Fruit fly (Drosophila melanogaster) whole organism, pupa: ENCODE data around the gene msl-1.

ENCODE experiments used
- CG10348 ChIP-seq: fragments of 200-800 bp; sonication (Bioruptor generic); IDR thresholded peaks from 2 replicates; pipeline ENCODE4 v1.3.6; 2022; ENCODE audit warnings: missing biosample characterization, missing genetic modification characterization
- CG12605 ChIP-seq: fragments of 200-800 bp; sonication (Bioruptor generic); IDR thresholded peaks from 2 replicates; pipeline ENCODE4 v1.3.6; 2022; ENCODE audit warnings: missing biosample characterization, missing genetic modification characterization
- CG13204 ChIP-seq: fragments of 200-800 bp; sonication (Bioruptor generic); optimal IDR thresholded peaks from 2 replicates; lab custom pipeline; 2018; ENCODE audit warnings: missing biosample characterization, mild to moderate bottlenecking, missing genetic modification characterization, moderate library complexity
- CG14655 ChIP-seq: fragments of 200-800 bp; sonication (Bioruptor generic); optimal IDR thresholded peaks from 3 replicates; lab custom pipeline; 2017; ENCODE audit warnings: mild to moderate bottlenecking, missing biosample characterization, missing genetic modification reagents, missing genetic modification characterization
- CG15710 ChIP-seq: fragments of 200-800 bp; sonication (Bioruptor generic); optimal IDR thresholded peaks from 2 replicates; lab custom pipeline; 2018; ENCODE audit warnings: missing biosample characterization, mild to moderate bottlenecking, missing genetic modification characterization, moderate library complexity
- CG17806 ChIP-seq: fragments of 200-800 bp; sonication (Bioruptor generic); optimal IDR thresholded peaks from 2 replicates; lab custom pipeline; 2018; ENCODE audit warnings: missing biosample characterization, mild to moderate bottlenecking, missing genetic modification characterization, moderate library complexity
- CG32121 ChIP-seq: fragments of 200-800 bp; sonication (Bioruptor generic); IDR thresholded peaks from 2 replicates; pipeline ENCODE4 v1.3.6; 2022; ENCODE audit warnings: missing biosample characterization, missing genetic modification characterization
- CG34367 ChIP-seq: fragments of 200-800 bp; sonication (Bioruptor generic); optimal IDR thresholded peaks from 2 replicates; lab custom pipeline; 2018; ENCODE audit warnings: missing biosample characterization, mild to moderate bottlenecking, missing genetic modification characterization
- CG4496 ChIP-seq: fragments of 200-800 bp; sonication (Bioruptor generic); IDR thresholded peaks from 3 replicates; pipeline ENCODE4 v1.3.6; 2022; ENCODE audit warnings: missing biosample characterization, missing genetic modification characterization
- CG8159 ChIP-seq: fragments of 200-800 bp; sonication (Bioruptor generic); optimal IDR thresholded peaks from 3 replicates; lab custom pipeline; 2018; ENCODE audit warnings: missing biosample characterization, mild to moderate bottlenecking, missing genetic modification characterization, moderate library complexity
- CG8301 ChIP-seq: fragments of 200-800 bp; sonication (Bioruptor generic); optimal IDR thresholded peaks from 2 replicates; lab custom pipeline; 2018; ENCODE audit warnings: missing biosample characterization, mild to moderate bottlenecking, missing genetic modification characterization
- CG9948 ChIP-seq: fragments of 200-800 bp; sonication (Bioruptor generic); optimal IDR thresholded peaks from 2 replicates; lab custom pipeline; 2018; ENCODE audit warnings: missing biosample characterization, mild to moderate bottlenecking, missing genetic modification characterization, moderate library complexity
- D1 ChIP-seq: fragments of 200-800 bp; sonication (Bioruptor generic); optimal IDR thresholded peaks from 2 replicates; lab custom pipeline; 2018; ENCODE audit warnings: missing biosample characterization, mild to moderate bottlenecking, missing genetic modification characterization, moderate library complexity
- EcR ChIP-seq: fragments of 200-800 bp; sonication (Bioruptor generic); optimal IDR thresholded peaks from 3 replicates; lab custom pipeline; 2019; ENCODE audit warnings: missing biosample characterization, missing genetic modification characterization, mild to moderate bottlenecking, moderate library complexity, missing genetic modification reagents
- Ets98B ChIP-seq: fragments of 200-800 bp; sonication (Bioruptor generic); IDR thresholded peaks from 2 replicates; pipeline ENCODE4 v1.3.6; 2022; ENCODE audit warnings: missing biosample characterization, missing genetic modification characterization
- Pif1A ChIP-seq: fragments of 200-800 bp; sonication (Bioruptor generic); optimal IDR thresholded peaks from 3 replicates; lab custom pipeline; 2016; ENCODE audit warnings: missing biosample characterization, missing genetic modification characterization
- Pif1B ChIP-seq: fragments of 200-800 bp; sonication (Bioruptor generic); optimal IDR thresholded peaks from 3 replicates; lab custom pipeline; 2016; ENCODE audit warnings: missing biosample characterization, missing genetic modification characterization
- Snoo ChIP-seq: fragments of 200-800 bp; sonication (Bioruptor generic); optimal IDR thresholded peaks from 3 replicates; lab custom pipeline; 2017; ENCODE audit warnings: missing biosample characterization, mild to moderate bottlenecking, missing genetic modification characterization, inconsistent platforms
- fd96Ca ChIP-seq: fragments of 200-800 bp; sonication (Bioruptor generic); IDR thresholded peaks from 3 replicates; pipeline ENCODE4 v1.3.6; 2022; ENCODE audit warnings: missing biosample characterization, missing genetic modification characterization
- gl ChIP-seq: fragments of 200-800 bp; sonication (Bioruptor generic); optimal IDR thresholded peaks from 2 replicates; lab custom pipeline; 2018; ENCODE audit warnings: missing biosample characterization, mild to moderate bottlenecking, missing genetic modification characterization
- rn ChIP-seq: fragments of 200-800 bp; sonication (Bioruptor generic); IDR thresholded peaks from 2 replicates; pipeline ENCODE4 v1.3.6; 2022; ENCODE audit warnings: missing biosample characterization, missing genetic modification characterization

msl-1 gene

DNA sequence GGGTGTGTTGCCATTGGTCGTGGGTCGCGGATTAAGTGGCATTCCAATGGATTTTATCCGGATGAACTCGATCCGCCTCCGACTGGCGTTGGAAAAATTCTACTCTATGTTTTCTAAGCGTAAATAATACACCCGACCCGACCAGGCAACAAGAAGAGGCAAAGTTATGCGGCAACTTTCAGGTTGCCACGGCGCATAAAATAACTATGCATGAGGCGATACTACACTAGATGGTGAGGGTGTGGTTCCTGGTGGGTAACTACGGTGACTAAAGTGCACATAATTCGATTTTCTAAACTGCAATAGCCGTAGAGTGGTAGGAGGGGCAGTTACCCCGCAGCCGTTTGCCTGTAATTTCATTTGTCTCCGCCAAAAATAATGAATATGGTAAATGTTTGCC is 17.5 kb downstream of the msl-1 start, which contains the start of gene CG43338:
Gene CG43338, minus strand, starts transcription at position 101 of the 400 bp plus-strand sequence.
- no peak for TF ChIP-seq gl
- no peak for TF ChIP-seq Pif1A (GFP tag; lab: Kevin White, UChicago)
- TF ChIP-seq CG4496 (GFP tag; lab: Robert Waterston, UW) = no peak
- TF ChIP-seq EcR (GFP tag; lab: Kevin White, UChicago) = no peak
- no peak for TF ChIP-seq CG15710 (tag; lab: Kevin White, UChicago)
- TF ChIP-seq CG32121 = no peak
- TF ChIP-seq CG9948 (tag; lab: Kevin White, UChicago) = no peak
- TF ChIP-seq CG13204 = no peak
- TF ChIP-seq CG14655 = no peak
- TF ChIP-seq CG8301 (tag; lab: Kevin White, UChicago) = no peak
- no peak for TF ChIP-seq fd96Ca (GFP tag; lab: Robert Waterston, UW)
- no peak for TF ChIP-seq Pif1B
- no peak for TF ChIP-seq Snoo (tag; lab: Kevin White, UChicago)
- no peak for TF ChIP-seq CG17806

DNA sequence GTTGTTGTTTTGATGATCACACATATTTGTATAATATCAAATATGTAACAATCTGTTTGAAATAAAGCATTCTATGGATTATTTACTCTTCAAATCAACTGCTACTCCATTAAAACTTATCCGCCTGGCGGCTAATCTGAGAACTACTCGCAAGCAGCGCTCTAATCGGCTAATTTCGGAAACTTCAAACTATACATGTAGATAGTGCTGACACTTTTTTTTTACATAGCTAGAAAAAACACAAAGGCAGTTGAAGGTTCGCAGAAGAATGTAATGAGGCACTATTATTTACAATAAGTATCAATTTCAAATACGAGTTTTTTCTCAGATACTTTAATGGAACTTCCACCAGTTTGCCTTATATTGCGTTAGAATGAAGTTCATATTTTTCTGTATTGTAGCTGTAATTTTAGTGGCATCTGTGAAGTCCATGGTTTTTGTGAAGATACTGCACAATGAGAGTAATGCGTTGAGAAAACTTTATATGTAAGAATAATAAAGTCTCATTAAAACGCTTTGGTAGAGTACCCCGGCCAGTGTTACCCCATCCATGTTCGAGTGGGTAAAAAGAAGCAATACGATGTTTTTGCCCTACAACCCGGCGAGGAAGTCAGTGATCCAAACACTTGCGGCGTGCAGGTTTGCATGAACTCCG is 22.5 kb downstream of the msl-1 start:
- TF ChIP-seq D1 = peak; percentile 47
- no peak for TF ChIP-seq gl

DNA sequence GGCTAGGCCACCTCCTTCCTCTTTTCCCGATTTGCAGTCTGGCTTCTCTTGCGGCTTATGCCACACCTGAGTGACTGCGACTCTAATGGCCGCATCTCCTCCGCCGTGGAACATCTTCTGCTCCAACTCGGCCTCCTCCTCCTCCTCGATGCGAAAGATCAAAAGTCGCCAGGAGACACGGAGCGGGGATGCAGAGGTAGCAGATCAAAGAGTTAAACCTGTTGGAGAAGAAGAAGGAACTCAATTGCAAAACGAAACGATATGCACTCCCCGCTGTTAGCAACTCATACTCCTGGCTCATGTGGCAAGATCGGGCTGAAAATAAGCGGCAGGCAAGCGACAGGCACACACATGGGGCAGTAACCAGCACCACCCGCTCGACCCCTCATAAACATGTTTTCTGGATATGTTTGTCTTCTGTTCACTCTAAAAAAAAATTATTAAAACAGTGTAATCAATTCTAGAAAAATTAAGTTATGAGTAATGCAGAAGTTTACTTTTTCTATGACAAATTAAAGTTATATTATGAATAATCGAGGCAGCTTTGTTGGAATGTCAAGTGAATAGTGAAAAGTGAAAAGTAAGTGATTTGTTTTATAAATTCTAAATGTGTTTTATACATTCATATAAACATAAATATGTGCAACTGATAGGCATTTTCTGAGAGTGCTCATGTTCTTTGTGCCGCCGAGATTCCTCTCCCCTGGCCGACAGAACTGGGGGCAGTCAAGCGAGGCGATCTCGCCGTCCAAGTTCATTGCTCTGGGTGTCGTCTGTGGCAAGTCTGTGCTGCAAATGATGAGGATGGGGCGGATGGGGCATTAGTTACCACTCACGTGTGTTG is 23.7 kb downstream of the msl-1 start:
- peak; percentile 70 for TF ChIP-seq CG13204
- peak; percentile 77 for TF ChIP-seq D1
- 0 out of 3 replicates have a peak, but pooled peaks have one; percentile 18 for TF ChIP-seq fd96Ca (GFP tag; lab: Robert Waterston, UW)
- peak; percentile 89 for TF ChIP-seq CG9948 (tag; lab: Kevin White, UChicago)
- peak; percentile 83 for TF ChIP-seq CG34367 (tag; lab: Kevin White, UChicago)
- no peak; the same call in 1 of the 2 replicates for TF ChIP-seq Ets98B
- peak; percentile 88 for TF ChIP-seq CG8301 (tag; lab: Kevin White, UChicago)
- peak; percentile 96 for TF ChIP-seq EcR (GFP tag; lab: Kevin White, UChicago)
- peak; percentile 87 for TF ChIP-seq CG17806
- TF ChIP-seq rn (GFP tag; lab: Robert Waterston, UW) = no peak
- peak; percentile 31 for TF ChIP-seq Pif1B
- no peak for TF ChIP-seq CG32121
- TF ChIP-seq Pif1A (GFP tag; lab: Kevin White, UChicago) = peak; percentile 61
- peak; percentile 86 for TF ChIP-seq CG15710 (tag; lab: Kevin White, UChicago)
- TF ChIP-seq CG12605 (GFP tag; lab: Robert Waterston, UW) = no peak; the same call in 1 of the 2 replicates
- peak; percentile 49 for TF ChIP-seq gl
- peak; percentile 82 for TF ChIP-seq Snoo (tag; lab: Kevin White, UChicago)
- peak; percentile 20; the same call in 2 of the 3 replicates for TF ChIP-seq CG4496 (GFP tag; lab: Robert Waterston, UW)
- peak; percentile 92 for TF ChIP-seq CG8159 (tag; lab: Kevin White, UChicago)
- peak; percentile 92 for TF ChIP-seq CG14655
- no peak for TF ChIP-seq CG10348 (GFP tag; lab: Robert Waterston, UW)

DNA sequence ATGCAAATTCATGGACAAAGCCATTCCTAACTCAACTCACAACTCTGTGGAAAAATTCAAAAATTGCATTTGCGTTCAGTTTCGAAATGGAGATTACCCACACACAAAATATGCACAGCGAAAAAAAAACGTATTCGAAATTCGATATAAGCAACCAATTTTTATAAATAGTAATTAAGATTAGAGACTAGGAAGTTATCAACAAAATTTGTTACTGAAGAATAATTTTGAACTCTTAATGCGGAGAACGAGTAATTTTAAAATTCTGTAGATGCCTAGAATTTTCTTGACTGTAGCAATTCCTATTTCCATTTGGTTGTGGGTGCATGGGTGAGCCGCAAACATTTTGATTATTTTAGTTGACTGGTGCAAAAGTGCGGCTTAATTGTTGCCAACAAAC is 25.2 kb downstream of the msl-1 start:
- TF ChIP-seq CG9948 (tag; lab: Kevin White, UChicago) = peak; percentile 32
- no peak for TF ChIP-seq Pif1B
- peak; percentile 35 for TF ChIP-seq CG8301 (tag; lab: Kevin White, UChicago)
- peak; percentile 49 for TF ChIP-seq CG14655
- TF ChIP-seq fd96Ca (GFP tag; lab: Robert Waterston, UW) = no peak
- TF ChIP-seq CG13204 = no peak
- TF ChIP-seq Pif1A (GFP tag; lab: Kevin White, UChicago) = peak; percentile 28
- no peak for TF ChIP-seq D1
- TF ChIP-seq CG32121 = peak; percentile 35; the same call in 1 of the 2 replicates
- TF ChIP-seq CG15710 (tag; lab: Kevin White, UChicago) = no peak
- TF ChIP-seq Snoo (tag; lab: Kevin White, UChicago) = no peak
- peak; percentile 49 for TF ChIP-seq Ets98B
- peak; percentile 34; the same call in 1 of the 3 replicates for TF ChIP-seq CG4496 (GFP tag; lab: Robert Waterston, UW)
- no peak for TF ChIP-seq gl
- TF ChIP-seq CG17806 = peak; percentile 23

DNA sequence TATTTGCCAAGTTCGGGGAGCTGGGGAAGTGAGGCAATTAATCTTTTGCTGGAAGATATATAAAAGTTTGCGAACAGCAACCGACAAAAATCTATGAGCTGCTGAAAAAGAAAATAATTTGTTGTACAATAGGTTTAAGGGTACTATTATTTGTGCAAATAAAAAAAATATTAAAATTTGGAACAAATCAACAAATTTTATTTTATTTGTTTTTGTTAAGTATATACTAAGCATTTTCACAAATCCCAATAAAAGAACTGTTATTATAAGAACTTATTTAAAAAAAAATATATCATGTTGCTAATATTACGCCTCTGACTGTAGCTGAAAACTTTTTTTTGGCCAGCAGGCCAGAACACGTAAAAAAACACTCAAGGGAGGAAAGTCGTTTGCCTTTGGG is 30.5 kb downstream of the msl-1 start:
- TF ChIP-seq CG10348 (GFP tag; lab: Robert Waterston, UW) (no peak), CG12605 (GFP tag; lab: Robert Waterston, UW) (no peak), CG4496 (GFP tag; lab: Robert Waterston, UW) (no peak), CG14655 (no peak), EcR (GFP tag; lab: Kevin White, UChicago) (no peak), CG9948 (tag; lab: Kevin White, UChicago) (no peak), CG8301 (tag; lab: Kevin White, UChicago) (no peak)

DNA sequence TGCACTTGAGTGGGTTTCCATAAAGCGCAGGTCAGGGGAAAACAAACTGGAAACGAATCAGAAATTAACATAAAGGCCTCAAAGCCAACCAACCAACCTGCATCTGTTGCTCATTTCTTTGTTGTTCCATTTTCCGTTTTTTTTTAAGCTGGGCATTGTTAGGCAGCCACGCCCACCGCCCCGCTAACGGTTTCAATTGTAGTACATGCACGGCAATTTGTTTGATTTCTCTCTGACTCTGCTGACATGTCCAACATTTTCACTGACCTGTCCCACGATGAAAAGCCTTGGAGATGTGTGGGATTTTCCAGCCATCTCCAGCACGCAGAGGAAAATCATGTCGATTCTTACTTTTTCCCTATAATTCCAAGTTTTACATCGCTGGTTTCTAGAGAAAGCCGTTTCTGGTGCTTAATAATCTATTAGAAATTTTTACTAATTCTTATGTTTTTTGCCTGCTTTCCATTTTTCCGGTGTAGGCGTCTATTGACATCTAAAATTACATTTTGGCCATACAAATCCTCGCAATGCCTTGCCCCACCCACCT is 31.8 kb downstream of the msl-1 start:
- no peak for TF ChIP-seq CG34367 (tag; lab: Kevin White, UChicago)
- no peak for TF ChIP-seq fd96Ca (GFP tag; lab: Robert Waterston, UW)
- no peak for TF ChIP-seq CG17806
- no peak for TF ChIP-seq CG14655
- TF ChIP-seq CG10348 (GFP tag; lab: Robert Waterston, UW) = no peak
- no peak for TF ChIP-seq CG4496 (GFP tag; lab: Robert Waterston, UW)
- no peak for TF ChIP-seq CG8301 (tag; lab: Kevin White, UChicago)
- no peak for TF ChIP-seq D1
- TF ChIP-seq CG9948 (tag; lab: Kevin White, UChicago) = no peak
- no peak for TF ChIP-seq CG32121
- TF ChIP-seq Ets98B = no peak
- no peak for TF ChIP-seq EcR (GFP tag; lab: Kevin White, UChicago)
- TF ChIP-seq gl = no peak
- TF ChIP-seq Pif1B = no peak
- TF ChIP-seq CG8159 (tag; lab: Kevin White, UChicago) = no peak
- no peak for TF ChIP-seq Pif1A (GFP tag; lab: Kevin White, UChicago)
- no peak for TF ChIP-seq Snoo (tag; lab: Kevin White, UChicago)
- TF ChIP-seq CG13204 = no peak
- TF ChIP-seq CG12605 (GFP tag; lab: Robert Waterston, UW) = no peak
- no peak for TF ChIP-seq rn (GFP tag; lab: Robert Waterston, UW)
